Worm (Caenorhabditis elegans) whole organism, L2 larva: Measurements from ENCODE around the gene T19H12.6.

Source experiments
- R02D3.7 ChIP-seq: fragments of 150-350 bp; optimal IDR thresholded peaks from 2 replicates; lab custom pipeline; 2014; ENCODE audit warnings: missing biosample characterization, missing genetic modification characterization
- ZK546.5 ChIP-seq: sonication (generic microtip); optimal IDR thresholded peaks from 2 replicates; lab custom pipeline; 2017; ENCODE audit warnings: missing biosample characterization, missing genetic modification characterization
- ama-1 ChIP-seq: fragments of 150-350 bp; optimal IDR thresholded peaks from 2 replicates; lab custom pipeline; 2018; ENCODE audit warnings: inconsistent platforms
- elt-1 ChIP-seq: fragments of 150-350 bp; optimal IDR thresholded peaks from 2 replicates; lab custom pipeline; 2014; ENCODE audit warnings: missing biosample characterization, missing genetic modification characterization
- mdl-1 ChIP-seq, 2 experiments: fragments of 150-350 bp in 1 of 2; sonication (generic microtip) in 1 of 2; optimal IDR thresholded peaks; 2 replicates each; lab custom pipeline; 2017; ENCODE audit warnings: missing biosample characterization in 2 of 2, missing genetic modification characterization in 2 of 2
- unc-39 ChIP-seq: fragments of 150-350 bp; optimal IDR thresholded peaks from 2 replicates; lab custom pipeline; 2014; ENCODE audit warnings: missing biosample characterization, missing genetic modification characterization
- unc-55 ChIP-seq: fragments of 150-350 bp; sonication (generic microtip); optimal IDR thresholded peaks from 3 replicates; lab custom pipeline; 2014; ENCODE audit warnings: missing biosample characterization, missing genetic modification reagents, missing genetic modification characterization
- unc-62 ChIP-seq: fragments of 150-350 bp; optimal IDR thresholded peaks from 2 replicates; lab custom pipeline; 2014; ENCODE audit warnings: missing biosample characterization, missing genetic modification reagents, missing genetic modification characterization

DNA sequence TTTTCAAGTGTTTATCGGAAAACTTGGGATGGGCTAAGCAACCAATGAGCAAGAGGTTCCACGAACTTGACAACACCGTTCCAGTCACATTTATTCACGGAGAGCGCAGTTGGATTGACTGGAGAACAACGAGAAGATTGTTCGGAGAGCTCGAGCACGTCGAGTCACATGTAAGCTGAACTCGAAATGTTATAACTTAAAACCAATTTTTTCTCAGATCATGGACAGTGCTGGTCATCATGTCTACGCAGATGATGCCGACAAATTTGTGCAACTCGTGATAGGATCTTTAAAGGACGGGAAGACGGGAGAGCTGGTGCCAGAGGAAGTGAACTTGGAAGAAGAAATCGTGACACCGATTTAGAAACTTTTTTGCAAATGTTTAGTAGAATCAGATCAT lies 31.0 kb downstream of the T19H12.6 start:
- no peak for TF ChIP-seq unc-55 (GFP tag; lab: Kevin White, UChicago)
- no peak for TF ChIP-seq ama-1 (lab: Kevin White, UChicago)
- TF ChIP-seq unc-39 (tag; lab: Kevin White, UChicago): no peak
- no peak for TF ChIP-seq ZK546.5
- TF ChIP-seq R02D3.7 (tag; lab: Kevin White, UChicago): no peak
- TF ChIP-seq unc-62 (GFP tag; lab: Kevin White, UChicago): no peak
- TF ChIP-seq elt-1: no peak
- no peak for TF ChIP-seq mdl-1 (tag; optimal IDR thresholded peaks at IDR 0.05; lab: Kevin White, UChicago)
